Fruit fly (Drosophila melanogaster) whole organism, prepupa: Measurements from ENCODE around the gene CG8419.

ENCODE experiments used
- CG10669 ChIP-seq: fragments of 200-800 bp; sonication (Bioruptor generic); optimal IDR thresholded peaks from 3 replicates; lab custom pipeline; 2018; ENCODE audit warnings: missing biosample characterization, mild to moderate bottlenecking, missing genetic modification characterization, moderate library complexity
- Lpt ChIP-seq: fragments of 200-800 bp; sonication (Bioruptor generic); optimal IDR thresholded peaks from 3 replicates; lab custom pipeline; 2016; ENCODE audit warnings: missing biosample characterization, missing genetic modification characterization
- OdsH ChIP-seq: fragments of 200-800 bp; sonication (Bioruptor generic); optimal IDR thresholded peaks from 3 replicates; lab custom pipeline; 2016; ENCODE audit warnings: missing biosample characterization, missing genetic modification characterization
- Sox14 ChIP-seq: fragments of 200-800 bp; sonication (Bioruptor generic); optimal IDR thresholded peaks from 3 replicates; lab custom pipeline; 2016; ENCODE audit warnings: missing biosample characterization, missing genetic modification characterization
- ss ChIP-seq, 2 experiments: fragments of 200-800 bp; sonication (Bioruptor generic); optimal IDR thresholded peaks; 2 replicates in 1 of 2; 3 replicates in 1 of 2; lab custom pipeline; 2017 to 2018; ENCODE audit warnings: mild to moderate bottlenecking in 2 of 2, missing biosample characterization in 2 of 2, missing genetic modification characterization in 2 of 2, moderate library complexity in 1 of 2
- topi ChIP-seq: fragments of 200-800 bp; sonication (Bioruptor generic); optimal IDR thresholded peaks from 3 replicates; lab custom pipeline; 2016; ENCODE audit warnings: missing biosample characterization, missing genetic modification characterization

dm6 chr2L:8190681-8191080, 15.3 kb upstream of the CG8419 start, which contains the start of gene CG34134:
- TF ChIP-seq topi (no peak), CG10669 (no peak), Sox14 (GFP tag; lab: Kevin White, UChicago) (no peak), Lpt (GFP tag; lab: Kevin White, UChicago) (no peak), OdsH (GFP tag; lab: Kevin White, UChicago) (no peak), ss (GFP tag; optimal IDR thresholded peaks at IDR 0.05; lab: Kevin White, UChicago) (no peak)
